Worm (Caenorhabditis elegans) whole organism, L4 larva: ENCODE measurements around the gene R07E3.7.

ENCODE experiments used
- F37D6.2 ChIP-seq: sonication (generic microtip); optimal IDR thresholded peaks from 2 replicates; lab custom pipeline; 2016; ENCODE audit warnings: mild to moderate bottlenecking, missing genetic modification characterization, missing compliant biosample characterization
- F44E2.7 ChIP-seq: fragments of 200-800 bp; sonication (Bioruptor generic); IDR thresholded peaks from 2 replicates; pipeline ENCODE4 v2.1.2; 2022; ENCODE audit warnings: missing genetic modification characterization, missing compliant biosample characterization
- F49E8.2 ChIP-seq: sonication (generic microtip); optimal IDR thresholded peaks from 2 replicates; lab custom pipeline; 2016; ENCODE audit warnings: missing compliant biosample characterization, mild to moderate bottlenecking, missing genetic modification characterization, borderline replicate concordance
- Y48G9A.11 ChIP-seq: fragments of 200-800 bp; sonication (Bioruptor generic); IDR thresholded peaks from 2 replicates; pipeline ENCODE4 v1.3.6; 2022; ENCODE audit warnings: missing genetic modification reagents, missing genetic modification characterization, missing compliant biosample characterization
- Y5F2A.4 ChIP-seq: fragments of 200-800 bp; sonication (Bioruptor generic); optimal IDR thresholded peaks from 2 replicates; lab custom pipeline; 2018; ENCODE audit warnings: mild to moderate bottlenecking, missing genetic modification characterization, missing compliant biosample characterization
- Y75B8A.6 ChIP-seq: fragments of 200-800 bp; sonication (Bioruptor generic); IDR thresholded peaks from 2 replicates; pipeline ENCODE4 v1.3.6; 2022; ENCODE audit warnings: missing genetic modification reagents, missing genetic modification characterization, missing compliant biosample characterization
- ZK337.2 ChIP-seq: fragments of 200-800 bp; sonication (Bioruptor generic); IDR thresholded peaks from 2 replicates; pipeline ENCODE4 v1.3.6; 2022; ENCODE audit warnings: missing genetic modification reagents, missing genetic modification characterization, missing compliant biosample characterization
- aha-1 ChIP-seq: fragments of 150-350 bp; peaks from one replicate; lab custom pipeline; 2014; ENCODE audit warnings: missing biosample characterization, missing genetic modification characterization
- arid-1 ChIP-seq: fragments of 200-800 bp; sonication (Bioruptor generic); conservative IDR thresholded peaks from 2 replicates; pipeline ENCODE4 v1.3.6; 2022; ENCODE audit warnings: missing genetic modification reagents, missing genetic modification characterization, missing compliant biosample characterization
- attf-4 ChIP-seq: sonication (generic microtip); optimal IDR thresholded peaks from 3 replicates; lab custom pipeline; 2017; ENCODE audit warnings: missing biosample characterization, missing genetic modification characterization
- ceh-44 ChIP-seq: fragments of 200-800 bp; sonication (Bioruptor generic); IDR thresholded peaks from 2 replicates; pipeline ENCODE4 v1.3.6; 2022; ENCODE audit warnings: missing genetic modification reagents, missing genetic modification characterization, missing compliant biosample characterization
- daf-16 ChIP-seq, 3 experiments: sonication (generic microtip); optimal IDR thresholded peaks; 2 replicates each; lab custom pipeline; 2016 to 2017; ENCODE audit warnings: missing genetic modification characterization in 3 of 3, missing genetic modification reagents in 3 of 3, mild to moderate bottlenecking in 2 of 3, missing compliant biosample characterization in 2 of 3, missing biosample characterization in 1 of 3, moderate library complexity in 1 of 3
- daf-8 ChIP-seq: fragments of 200-800 bp; sonication (Bioruptor generic); IDR thresholded peaks from 2 replicates; pipeline ENCODE4 v1.3.6; 2022; ENCODE audit warnings: missing genetic modification characterization, missing compliant biosample characterization
- dmd-6 ChIP-seq: fragments of 200-800 bp; sonication (Bioruptor generic); IDR thresholded peaks from 2 replicates; pipeline ENCODE4 v1.3.6; 2022; ENCODE audit warnings: missing genetic modification reagents, missing genetic modification characterization, missing compliant biosample characterization
- dmd-8 ChIP-seq: fragments of 200-800 bp; sonication (Bioruptor generic); IDR thresholded peaks from 2 replicates; pipeline ENCODE4 v1.3.6; 2022; ENCODE audit warnings: missing genetic modification characterization, missing compliant biosample characterization
- dmd-9 ChIP-seq: fragments of 200-800 bp; sonication (Bioruptor generic); IDR thresholded peaks from 2 replicates; pipeline ENCODE4 v1.3.6; 2022; ENCODE audit warnings: missing genetic modification reagents, missing genetic modification characterization, missing compliant biosample characterization
- dve-1 ChIP-seq: sonication (generic microtip); optimal IDR thresholded peaks from 2 replicates; lab custom pipeline; 2017; ENCODE audit warnings: antibody characterized with exemption, mild to moderate bottlenecking, missing genetic modification characterization, missing compliant biosample characterization; ENCODE audit not compliant: insufficient read depth
- egl-43 ChIP-seq: fragments of 200-800 bp; sonication (Bioruptor generic); IDR thresholded peaks from 2 replicates; pipeline ENCODE4 v1.3.6; 2022; ENCODE audit warnings: missing genetic modification reagents, missing genetic modification characterization, missing compliant biosample characterization
- fkh-10 ChIP-seq: fragments of 150-350 bp; optimal IDR thresholded peaks from 2 replicates; lab custom pipeline; 2014; ENCODE audit warnings: missing biosample characterization, missing genetic modification reagents, missing genetic modification characterization
- gei-8 ChIP-seq: fragments of 200-800 bp; sonication (Bioruptor generic); optimal IDR thresholded peaks from 2 replicates; lab custom pipeline; 2018; ENCODE audit warnings: mild to moderate bottlenecking, missing genetic modification characterization, missing compliant biosample characterization
- hlh-11 ChIP-seq: fragments of 200-800 bp; sonication (Bioruptor generic); optimal IDR thresholded peaks from 2 replicates; lab custom pipeline; 2018; ENCODE audit warnings: mild to moderate bottlenecking, missing genetic modification characterization, missing compliant biosample characterization
- hlh-30 ChIP-seq: sonication (generic microtip); optimal IDR thresholded peaks from 2 replicates; lab custom pipeline; 2017; ENCODE audit warnings: antibody characterized with exemption, mild to moderate bottlenecking, missing genetic modification characterization, missing compliant biosample characterization; ENCODE audit not compliant: insufficient read depth
- hmg-1.1 ChIP-seq: fragments of 200-800 bp; sonication (Bioruptor generic); IDR thresholded peaks from 2 replicates; pipeline ENCODE4 v1.3.6; 2022; ENCODE audit warnings: missing genetic modification reagents, missing genetic modification characterization, missing compliant biosample characterization
- lim-7 ChIP-seq: fragments of 200-800 bp; sonication (Bioruptor generic); IDR thresholded peaks from 2 replicates; pipeline ENCODE4 v1.3.6; 2022; ENCODE audit warnings: missing genetic modification characterization, missing compliant biosample characterization
- lin-1 ChIP-seq: fragments of 200-800 bp; sonication (Bioruptor generic); IDR thresholded peaks from 2 replicates; pipeline ENCODE4 v1.3.6; 2022; ENCODE audit warnings: missing genetic modification reagents, missing genetic modification characterization, missing compliant biosample characterization
- lin-13 ChIP-seq: fragments of 150-350 bp; optimal IDR thresholded peaks from 2 replicates; lab custom pipeline; 2014; ENCODE audit warnings: missing biosample characterization, missing genetic modification reagents, missing genetic modification characterization
- lin-15B ChIP-seq: fragments of 150-350 bp; sonication (generic microtip); optimal IDR thresholded peaks from 3 replicates; lab custom pipeline; 2014; ENCODE audit warnings: missing biosample characterization, missing genetic modification characterization
- lin-38 ChIP-seq: fragments of 200-800 bp; sonication (Bioruptor generic); IDR thresholded peaks from 2 replicates; pipeline ENCODE4 v1.3.6; 2022; ENCODE audit warnings: missing genetic modification reagents, missing genetic modification characterization, missing compliant biosample characterization
- lin-39 ChIP-seq: fragments of 150-350 bp; optimal IDR thresholded peaks from 2 replicates; lab custom pipeline; 2014; ENCODE audit warnings: missing biosample characterization, missing genetic modification reagents, missing genetic modification characterization
- lir-3 ChIP-seq: sonication (generic microtip); optimal IDR thresholded peaks from 2 replicates; lab custom pipeline; 2016; ENCODE audit warnings: mild to moderate bottlenecking, missing genetic modification characterization, missing compliant biosample characterization
- lsy-2 ChIP-seq, 2 experiments: fragments of 150-350 bp in 1 of 2; sonication (generic microtip) in 1 of 2; optimal IDR thresholded peaks; 2 replicates each; lab custom pipeline; 2014 to 2017; ENCODE audit warnings: missing biosample characterization in 2 of 2, missing genetic modification characterization in 2 of 2
- madf-5 ChIP-seq, 2 experiments: fragments of 200-800 bp; sonication (Bioruptor generic); IDR thresholded peaks; 2 replicates each; pipeline ENCODE4 v1.3.6; 2022; ENCODE audit warnings: missing compliant biosample characterization in 2 of 2, missing genetic modification characterization in 2 of 2
- mep-1 ChIP-seq: fragments of 150-350 bp; sonication (generic microtip); optimal IDR thresholded peaks from 3 replicates; lab custom pipeline; 2014; ENCODE audit warnings: missing biosample characterization, missing genetic modification characterization
- mxl-2 ChIP-seq: fragments of 200-800 bp; sonication (Bioruptor generic); conservative IDR thresholded peaks from 2 replicates; pipeline ENCODE4 v1.3.6; 2022; ENCODE audit warnings: missing genetic modification reagents, missing genetic modification characterization, missing compliant biosample characterization
- nhr-11 ChIP-seq: fragments of 150-350 bp; optimal IDR thresholded peaks from 2 replicates; lab custom pipeline; 2014; ENCODE audit warnings: missing biosample characterization, missing genetic modification characterization
- nhr-237 ChIP-seq: sonication (generic microtip); optimal IDR thresholded peaks from 2 replicates; lab custom pipeline; 2017; ENCODE audit warnings: missing biosample characterization, missing genetic modification characterization
- nhr-28 ChIP-seq: fragments of 150-350 bp; optimal IDR thresholded peaks from 2 replicates; lab custom pipeline; 2014; ENCODE audit warnings: missing biosample characterization, missing genetic modification characterization
- nhr-41 ChIP-seq: fragments of 200-800 bp; sonication (Bioruptor generic); IDR thresholded peaks from 2 replicates; pipeline ENCODE4 v1.3.6; 2022; ENCODE audit warnings: missing genetic modification reagents, missing genetic modification characterization, missing compliant biosample characterization
- nhr-42 ChIP-seq: fragments of 200-800 bp; sonication (Bioruptor generic); IDR thresholded peaks from 2 replicates; pipeline ENCODE4 v1.3.6; 2022; ENCODE audit warnings: missing genetic modification characterization, missing compliant biosample characterization
- nhr-48 ChIP-seq: sonication (generic microtip); optimal IDR thresholded peaks from 2 replicates; lab custom pipeline; 2016; ENCODE audit warnings: mild to moderate bottlenecking, missing genetic modification characterization, missing compliant biosample characterization
- nhr-6 ChIP-seq: fragments of 150-350 bp; optimal IDR thresholded peaks from 2 replicates; lab custom pipeline; 2014; ENCODE audit warnings: missing biosample characterization, missing genetic modification characterization
- nhr-77 ChIP-seq: fragments of 150-350 bp; optimal IDR thresholded peaks from 2 replicates; lab custom pipeline; 2014; ENCODE audit warnings: missing biosample characterization, missing genetic modification characterization
- pha-4 ChIP-seq, 2 experiments: fragments of 150-350 bp in 1 of 2; fragments of 200-800 bp in 1 of 2; sonication (Bioruptor generic) in 1 of 2; IDR thresholded peaks in 1 of 2; optimal IDR thresholded peaks in 1 of 2; 2 replicates each; pipeline versions ENCODE4 v1.3.6 to Lab custom; 2014 to 2022; ENCODE audit warnings: missing genetic modification characterization in 2 of 2, missing genetic modification reagents in 2 of 2, missing biosample characterization in 1 of 2, missing compliant biosample characterization in 1 of 2
- php-3 ChIP-seq: fragments of 200-800 bp; sonication (Bioruptor generic); IDR thresholded peaks from 2 replicates; pipeline ENCODE4 v1.3.6; 2022; ENCODE audit warnings: missing genetic modification reagents, missing genetic modification characterization, missing compliant biosample characterization
- snpc-1.2 ChIP-seq: fragments of 200-800 bp; sonication (Bioruptor generic); IDR thresholded peaks from 2 replicates; pipeline ENCODE4 v1.3.6; 2022; ENCODE audit warnings: missing genetic modification reagents, missing genetic modification characterization, missing compliant biosample characterization
- snpc-4 ChIP-seq: fragments of 150-350 bp; optimal IDR thresholded peaks from 2 replicates; lab custom pipeline; 2014; ENCODE audit warnings: missing biosample characterization, missing genetic modification characterization
- spr-3 ChIP-seq: fragments of 200-800 bp; sonication (Bioruptor generic); optimal IDR thresholded peaks from 2 replicates; lab custom pipeline; 2018; ENCODE audit warnings: mild to moderate bottlenecking, missing genetic modification characterization, missing compliant biosample characterization
- tag-97 ChIP-seq: fragments of 200-800 bp; sonication (Bioruptor generic); IDR thresholded peaks from 2 replicates; pipeline ENCODE4 v1.3.6; 2022; ENCODE audit warnings: missing genetic modification characterization, missing compliant biosample characterization
- tra-1 ChIP-seq: fragments of 200-800 bp; sonication (Bioruptor generic); IDR thresholded peaks from 2 replicates; pipeline ENCODE4 v1.3.6; 2022; ENCODE audit warnings: missing genetic modification reagents, missing genetic modification characterization, missing compliant biosample characterization
- zfp-2 ChIP-seq: sonication (generic microtip); optimal IDR thresholded peaks from 2 replicates; lab custom pipeline; 2016; ENCODE audit warnings: mild to moderate bottlenecking, missing genetic modification characterization, missing compliant biosample characterization

The R07E3.7 gene

ce11 chrX:10333301-10333854, 22.2 kb downstream of the R07E3.7 start, which contains the start of gene R07E3.4:
Gene R07E3.4 (minus strand): TSS chrX:10333351.
- TF ChIP-seq nhr-48 (tag; lab: Kevin White, UChicago) (peak; percentile 55), tra-1 (peak; percentile 49; the same call in 1 of the 2 replicates), F44E2.7 (GFP tag; lab: Robert Waterston, UW) (no peak), lin-38 (no peak), nhr-237 (tag; lab: Kevin White, UChicago) (no peak), zfp-2 (tag; lab: Kevin White, UChicago) (no peak), dmd-8 (GFP tag; lab: Robert Waterston, UW) (no peak), ZK337.2 (no peak), egl-43 (no peak), daf-8 (GFP tag; lab: Robert Waterston, UW) (no peak), daf-16 (GFP tag; optimal IDR thresholded peaks at IDR 0.05; lab: Kevin White, UChicago) (peak in 1 of 2 experiments; percentile 14), daf-16 (tag; optimal IDR thresholded peaks at IDR 0.05; lab: Kevin White, UChicago) (peak; percentile 93), F37D6.2 (tag; lab: Kevin White, UChicago) (no peak), mep-1 (tag; lab: Kevin White, UChicago) (no peak), pha-4 (GFP tag; IDR thresholded peaks at IDR 0.05; lab: Robert Waterston, UW) (no peak), pha-4 (tag; optimal IDR thresholded peaks at IDR 0.05; lab: Kevin White, UChicago) (no peak), dmd-9 (GFP tag; lab: Robert Waterston, UW) (no peak), fkh-10 (no peak), dve-1 (tag; lab: Kevin White, UChicago) (peak; percentile 62), snpc-1.2 (GFP tag; lab: Robert Waterston, UW) (no peak), lin-1 (GFP tag; lab: Robert Waterston, UW) (peak; percentile 47; the same call in 1 of the 2 replicates), lir-3 (tag; lab: Kevin White, UChicago) (no peak), snpc-4 (tag; lab: Kevin White, UChicago) (no peak), lim-7 (GFP tag; lab: Robert Waterston, UW) (no peak), hmg-1.1 (GFP tag; lab: Robert Waterston, UW) (no peak), nhr-28 (tag; lab: Kevin White, UChicago) (peak; percentile 96), nhr-42 (GFP tag; lab: Robert Waterston, UW) (no peak), nhr-6 (tag; lab: Kevin White, UChicago) (no peak), dmd-6 (peak; percentile 79), Y5F2A.4 (no peak), tag-97 (GFP tag; lab: Robert Waterston, UW) (no peak), ceh-44 (GFP tag; lab: Robert Waterston, UW) (no peak), lin-39 (tag; lab: Kevin White, UChicago) (no peak), arid-1 (no peak), nhr-11 (tag; lab: Kevin White, UChicago) (peak; percentile 71), lsy-2 (tag; optimal IDR thresholded peaks at IDR 0.05; lab: Kevin White, UChicago) (peak in 1 of 2 experiments; percentile 9), spr-3 (no peak), php-3 (0 out of 2 replicates have a peak, but pooled peaks have one; percentile 55), F49E8.2 (tag; lab: Kevin White, UChicago) (no peak), attf-4 (tag; lab: Kevin White, UChicago) (no peak), nhr-77 (tag; lab: Kevin White, UChicago) (no peak), hlh-11 (peak; percentile 65), lin-13 (no peak), hlh-30 (peak; percentile 1), madf-5 (GFP tag; IDR thresholded peaks at IDR 0.05; lab: Robert Waterston, UW) (no peak), Y75B8A.6 (no peak), gei-8 (GFP tag; lab: Kevin White, UChicago) (no peak), lin-15B (tag; lab: Kevin White, UChicago) (no peak), mxl-2 (peak; percentile 98), Y48G9A.11 (GFP tag; lab: Robert Waterston, UW) (no peak), aha-1 (peak; percentile 81), nhr-41 (GFP tag; lab: Robert Waterston, UW) (no peak)
